Worm (Caenorhabditis elegans) whole organism, early embryonic: Measurements from ENCODE around the gene clec-25.

ENCODE experiments used
- B0310.2 ChIP-seq: sonication (generic microtip); optimal IDR thresholded peaks from 2 replicates; lab custom pipeline; 2016; ENCODE audit warnings: mild to moderate bottlenecking, missing genetic modification characterization, missing compliant biosample characterization
- F13C5.2 ChIP-seq: sonication (generic microtip); optimal IDR thresholded peaks from 2 replicates; lab custom pipeline; 2017; ENCODE audit warnings: mild to moderate bottlenecking, missing genetic modification characterization, inconsistent platforms, missing compliant biosample characterization
- aly-1 ChIP-seq: sonication (generic microtip); optimal IDR thresholded peaks from 2 replicates; lab custom pipeline; 2016; ENCODE audit warnings: missing genetic modification characterization, missing compliant biosample characterization
- ama-1 ChIP-seq: fragments of 150-350 bp; optimal IDR thresholded peaks from 2 replicates; lab custom pipeline; 2014
- ceh-36 ChIP-seq: sonication (generic microtip); optimal IDR thresholded peaks from 2 replicates; lab custom pipeline; 2016; ENCODE audit warnings: missing genetic modification characterization, inconsistent platforms, missing compliant biosample characterization
- ets-7 ChIP-seq: sonication (generic microtip); optimal IDR thresholded peaks from 2 replicates; lab custom pipeline; 2016; ENCODE audit warnings: missing genotype, missing genetic modification characterization, missing compliant biosample characterization
- flt-1 ChIP-seq: fragments of 200-800 bp; sonication (Bioruptor generic); IDR thresholded peaks from 2 replicates; pipeline ENCODE4 v1.3.6; 2022; ENCODE audit warnings: missing genetic modification characterization, missing compliant biosample characterization
- hmg-4 ChIP-seq: fragments of 200-800 bp; sonication (Bioruptor generic); optimal IDR thresholded peaks from 2 replicates; lab custom pipeline; 2018; ENCODE audit warnings: mild to moderate bottlenecking, missing genetic modification characterization, missing compliant biosample characterization
- hnd-1 ChIP-seq: sonication (generic microtip); optimal IDR thresholded peaks from 2 replicates; lab custom pipeline; 2016; ENCODE audit warnings: missing genetic modification characterization, missing compliant biosample characterization
- pes-1 ChIP-seq: fragments of 200-800 bp; sonication (Bioruptor generic); IDR thresholded peaks from 2 replicates; pipeline ENCODE4 v1.3.6; 2022; ENCODE audit warnings: missing genetic modification reagents, missing genetic modification characterization, missing compliant biosample characterization
- tbx-37 ChIP-seq: fragments of 200-800 bp; sonication (Bioruptor generic); conservative IDR thresholded peaks from 2 replicates; pipeline ENCODE4 v1.3.6; 2022; ENCODE audit warnings: missing genetic modification reagents, missing genetic modification characterization, missing compliant biosample characterization

DNA sequence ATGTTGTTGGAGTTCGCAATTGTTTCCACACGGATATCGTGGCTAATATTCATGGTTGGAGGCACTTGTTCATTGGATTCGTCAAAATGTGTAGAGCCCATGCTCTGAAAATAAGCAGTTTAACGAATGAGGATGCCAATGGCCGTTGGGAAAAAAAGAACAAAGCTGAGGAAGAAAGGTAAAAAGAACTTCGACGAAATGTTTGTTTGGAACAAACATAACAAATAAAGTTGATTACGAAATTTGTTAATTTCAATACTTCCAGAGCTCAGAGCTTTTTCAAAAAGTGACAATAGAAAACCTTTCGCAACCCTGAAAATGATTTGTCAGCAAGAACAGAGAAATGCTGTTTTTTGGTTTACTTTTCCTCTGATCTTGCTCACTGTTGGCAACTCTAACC lies 37.0 kb downstream of the clec-25 start, which contains the start of gene F09C6.3:
- no peak for TF ChIP-seq ets-7
- TF ChIP-seq B0310.2 (tag; lab: Kevin White, UChicago) = no peak
- no peak for TF ChIP-seq aly-1 (tag; lab: Kevin White, UChicago)
- no peak for TF ChIP-seq F13C5.2 (tag; lab: Kevin White, UChicago)
- TF ChIP-seq ama-1 (lab: Kevin White, UChicago) = no peak
- no peak for TF ChIP-seq ceh-36 (tag; lab: Kevin White, UChicago)
- TF ChIP-seq pes-1 (GFP tag; lab: Robert Waterston, UW) = no peak
- no peak for TF ChIP-seq hnd-1 (tag; lab: Kevin White, UChicago)
- no peak for TF ChIP-seq hmg-4 (GFP tag; lab: Kevin White, UChicago)
- TF ChIP-seq flt-1 (GFP tag; lab: Robert Waterston, UW) = no peak
- TF ChIP-seq tbx-37 (GFP tag; lab: Robert Waterston, UW) = no peak
